Worm (Caenorhabditis elegans) whole organism, L2 larva: ENCODE data around the gene gon-1.
A peak's percentile ranks its signal among the peaks of the same experiment; 100 is the strongest.

ENCODE experiments used
- C34F6.9 ChIP-seq: fragments of 150-350 bp; optimal IDR thresholded peaks from 2 replicates; lab custom pipeline; 2014; ENCODE audit warnings: missing biosample characterization, missing genetic modification characterization
- F13H6.1 ChIP-seq: sonication (generic microtip); optimal IDR thresholded peaks from 2 replicates; lab custom pipeline; 2016; ENCODE audit warnings: missing genetic modification characterization, missing compliant biosample characterization
- Y55F3AM.14 ChIP-seq: fragments of 200-800 bp; sonication (Bioruptor generic); optimal IDR thresholded peaks from 2 replicates; lab custom pipeline; 2018; ENCODE audit warnings: mild to moderate bottlenecking, missing genetic modification characterization, missing compliant biosample characterization
- ZK546.5 ChIP-seq: sonication (generic microtip); optimal IDR thresholded peaks from 2 replicates; lab custom pipeline; 2017; ENCODE audit warnings: missing biosample characterization, missing genetic modification characterization
- aly-2 ChIP-seq: fragments of 150-350 bp; optimal IDR thresholded peaks from 2 replicates; lab custom pipeline; 2014; ENCODE audit warnings: missing biosample characterization, missing genetic modification characterization
- ama-1 ChIP-seq: fragments of 150-350 bp; optimal IDR thresholded peaks from 2 replicates; lab custom pipeline; 2018; ENCODE audit warnings: inconsistent platforms
- ceh-16 ChIP-seq: fragments of 150-350 bp; optimal IDR thresholded peaks from 2 replicates; lab custom pipeline; 2014; ENCODE audit warnings: missing biosample characterization, missing genetic modification characterization
- crh-2 ChIP-seq: sonication (generic microtip); optimal IDR thresholded peaks from 2 replicates; lab custom pipeline; 2017; ENCODE audit warnings: missing biosample characterization, missing genetic modification characterization
- dmd-4 ChIP-seq: sonication (generic microtip); optimal IDR thresholded peaks from 2 replicates; lab custom pipeline; 2017; ENCODE audit warnings: missing biosample characterization, missing genetic modification characterization
- egl-27 ChIP-seq: sonication (generic microtip); optimal IDR thresholded peaks from 3 replicates; lab custom pipeline; 2017; ENCODE audit warnings: missing biosample characterization, missing genetic modification reagents, missing genetic modification characterization
- elt-1 ChIP-seq: fragments of 150-350 bp; optimal IDR thresholded peaks from 2 replicates; lab custom pipeline; 2014; ENCODE audit warnings: missing biosample characterization, missing genetic modification characterization
- gmeb-1 ChIP-seq: fragments of 150-350 bp; optimal IDR thresholded peaks from 2 replicates; lab custom pipeline; 2014; ENCODE audit warnings: missing biosample characterization, missing genetic modification characterization
- lin-11 ChIP-seq: fragments of 150-350 bp; sonication (generic microtip); optimal IDR thresholded peaks from 2 replicates; lab custom pipeline; 2014; ENCODE audit warnings: missing biosample characterization, missing genetic modification characterization, inconsistent platforms, mixed read lengths
- lin-13 ChIP-seq: fragments of 150-350 bp; optimal IDR thresholded peaks from 2 replicates; lab custom pipeline; 2014; ENCODE audit warnings: missing biosample characterization, missing genetic modification reagents, missing genetic modification characterization
- lin-39 ChIP-seq: fragments of 150-350 bp; optimal IDR thresholded peaks from 2 replicates; lab custom pipeline; 2014; ENCODE audit warnings: missing biosample characterization, missing genetic modification reagents, missing genetic modification characterization
- lsy-2 ChIP-seq, 2 experiments: fragments of 150-350 bp in 1 of 2; sonication (generic microtip) in 1 of 2; optimal IDR thresholded peaks; 2 replicates each; lab custom pipeline; 2014 to 2017; ENCODE audit warnings: missing biosample characterization in 2 of 2, missing genetic modification characterization in 2 of 2
- mab-5 ChIP-seq: fragments of 150-350 bp; optimal IDR thresholded peaks from 2 replicates; lab custom pipeline; 2014; ENCODE audit warnings: missing biosample characterization, missing genetic modification characterization
- mbf-1 ChIP-seq: sonication (generic microtip); optimal IDR thresholded peaks from 2 replicates; lab custom pipeline; 2017; ENCODE audit warnings: missing biosample characterization, missing genetic modification characterization
- nhr-10 ChIP-seq: sonication (generic microtip); optimal IDR thresholded peaks from 2 replicates; lab custom pipeline; 2017; ENCODE audit warnings: missing biosample characterization, missing genetic modification characterization
- nhr-21 ChIP-seq: fragments of 150-350 bp; optimal IDR thresholded peaks from 2 replicates; lab custom pipeline; 2014; ENCODE audit warnings: missing biosample characterization, missing genetic modification characterization
- nhr-23 ChIP-seq: fragments of 150-350 bp; optimal IDR thresholded peaks from 2 replicates; lab custom pipeline; 2014; ENCODE audit warnings: missing biosample characterization, missing genetic modification reagents, missing genetic modification characterization
- nhr-237 ChIP-seq: fragments of 150-350 bp; optimal IDR thresholded peaks from 2 replicates; lab custom pipeline; 2014; ENCODE audit warnings: missing biosample characterization, missing genetic modification characterization
- nhr-25 ChIP-seq: fragments of 150-350 bp; sonication (generic microtip); optimal IDR thresholded peaks from 3 replicates; lab custom pipeline; 2014; ENCODE audit warnings: missing biosample characterization, missing genetic modification characterization
- nhr-77 ChIP-seq: fragments of 150-350 bp; optimal IDR thresholded peaks from 2 replicates; lab custom pipeline; 2014; ENCODE audit warnings: missing biosample characterization, missing genetic modification characterization
- skn-1 ChIP-seq: sonication (generic microtip); optimal IDR thresholded peaks from 2 replicates; lab custom pipeline; 2017; ENCODE audit warnings: missing biosample characterization, missing genetic modification characterization
- sma-3 ChIP-seq: sonication (generic microtip); optimal IDR thresholded peaks from 2 replicates; lab custom pipeline; 2016; ENCODE audit warnings: missing genetic modification reagents, missing genetic modification characterization, missing compliant biosample characterization
- unc-39 ChIP-seq: fragments of 150-350 bp; optimal IDR thresholded peaks from 2 replicates; lab custom pipeline; 2014; ENCODE audit warnings: missing biosample characterization, missing genetic modification characterization
- unc-55 ChIP-seq: fragments of 150-350 bp; sonication (generic microtip); optimal IDR thresholded peaks from 3 replicates; lab custom pipeline; 2014; ENCODE audit warnings: missing biosample characterization, missing genetic modification reagents, missing genetic modification characterization
- unc-62 ChIP-seq: fragments of 150-350 bp; optimal IDR thresholded peaks from 2 replicates; lab custom pipeline; 2014; ENCODE audit warnings: missing biosample characterization, missing genetic modification reagents, missing genetic modification characterization
- zag-1 ChIP-seq: fragments of 150-350 bp; optimal IDR thresholded peaks from 2 replicates; lab custom pipeline; 2014; ENCODE audit warnings: missing biosample characterization, missing genetic modification characterization

gon-1 gene

ce11 chrIV:9994895-9995394, 41.7 kb upstream of the gon-1 start, which contains the start of gene uba-1:
uba-1 (minus strand) TSS chrIV:9994945.
- no peak for TF ChIP-seq unc-62 (GFP tag; lab: Kevin White, UChicago)
- peak; percentile 67 for TF ChIP-seq nhr-25 (tag; lab: Kevin White, UChicago)
- TF ChIP-seq lin-13 (GFP tag; lab: Kevin White, UChicago): no peak
- TF ChIP-seq nhr-21 (tag; lab: Kevin White, UChicago): peak; percentile 28
- TF ChIP-seq C34F6.9 (tag; lab: Kevin White, UChicago): peak; percentile 55
- TF ChIP-seq elt-1: no peak
- peak; percentile 5 for TF ChIP-seq gmeb-1 (tag; lab: Kevin White, UChicago)
- no peak for TF ChIP-seq ZK546.5 (tag; lab: Kevin White, UChicago)
- TF ChIP-seq crh-2 (tag; lab: Kevin White, UChicago): peak; percentile 86
- TF ChIP-seq mab-5 (tag; lab: Kevin White, UChicago): peak; percentile 12
- peak; percentile 13 for TF ChIP-seq F13H6.1 (tag; lab: Kevin White, UChicago)
- peak; percentile 55 for TF ChIP-seq unc-55 (GFP tag; lab: Kevin White, UChicago)
- no peak for TF ChIP-seq mbf-1 (tag; lab: Kevin White, UChicago)
- TF ChIP-seq nhr-237 (tag; lab: Kevin White, UChicago): no peak
- no peak for TF ChIP-seq aly-2 (tag; lab: Kevin White, UChicago)
- no peak for TF ChIP-seq nhr-77
- peak; percentile 41 for TF ChIP-seq sma-3 (GFP tag; lab: Kevin White, UChicago)
- TF ChIP-seq lsy-2 (tag; optimal IDR thresholded peaks at IDR 0.05; lab: Kevin White, UChicago): peak in 1 of 2 experiments; percentile 50
- peak; percentile 55 for TF ChIP-seq ama-1 (lab: Kevin White, UChicago)
- TF ChIP-seq zag-1 (tag; lab: Kevin White, UChicago): no peak
- TF ChIP-seq dmd-4 (tag; lab: Kevin White, UChicago): no peak
- TF ChIP-seq lin-11: no peak
- peak; percentile 60 for TF ChIP-seq Y55F3AM.14 (GFP tag; lab: Kevin White, UChicago)

- no peak for TF ChIP-seq nhr-10 (tag; lab: Kevin White, UChicago)
- no peak for TF ChIP-seq nhr-23 (tag; lab: Kevin White, UChicago)
- TF ChIP-seq dmd-4 (tag; lab: Kevin White, UChicago): no peak
- no peak for TF ChIP-seq unc-39 (tag; lab: Kevin White, UChicago)
- TF ChIP-seq F13H6.1 (tag; lab: Kevin White, UChicago): no peak
- peak; percentile 20 for TF ChIP-seq crh-2 (tag; lab: Kevin White, UChicago)
- no peak for TF ChIP-seq aly-2 (tag; lab: Kevin White, UChicago)
- TF ChIP-seq skn-1 (tag; lab: Kevin White, UChicago): peak; percentile 70
- TF ChIP-seq lsy-2 (tag; optimal IDR thresholded peaks at IDR 0.05; lab: Kevin White, UChicago): no peak
- TF ChIP-seq ceh-16 (tag; lab: Kevin White, UChicago): no peak
- no peak for TF ChIP-seq lin-39 (tag; lab: Kevin White, UChicago)
- no peak for TF ChIP-seq egl-27 (tag; lab: Kevin White, UChicago)
- no peak for TF ChIP-seq unc-55 (GFP tag; lab: Kevin White, UChicago)
- no peak for TF ChIP-seq C34F6.9 (tag; lab: Kevin White, UChicago)
- TF ChIP-seq mbf-1 (tag; lab: Kevin White, UChicago): no peak
These were observed 40.3 kb upstream of the gon-1 start for ce11 chrIV:9993403-9994132.

DNA sequence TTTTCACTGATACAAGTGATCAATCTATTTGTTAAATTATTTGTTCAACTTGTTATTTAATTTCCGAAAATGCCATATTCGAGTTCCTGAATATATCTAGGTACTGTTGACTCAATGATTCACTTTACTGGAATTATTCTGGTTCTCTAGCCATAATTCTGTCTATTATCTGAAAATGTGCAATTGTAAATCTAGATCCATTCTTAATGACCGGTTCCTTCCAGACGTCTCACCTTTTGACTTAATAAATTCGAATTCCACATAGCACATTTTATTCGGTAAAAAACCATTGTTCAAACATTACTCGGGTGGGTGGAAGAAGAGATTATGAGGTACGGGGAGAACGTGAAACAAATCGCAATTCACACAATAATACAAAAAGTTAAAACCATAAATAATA, 36.2 kb upstream of the gon-1 start:
- TF ChIP-seq unc-55 (GFP tag; lab: Kevin White, UChicago) (no peak), crh-2 (tag; lab: Kevin White, UChicago) (peak; percentile 27), egl-27 (tag; lab: Kevin White, UChicago) (no peak)

ce11 chrIV:9982895-9983294, 29.7 kb upstream of the gon-1 start, which contains the start of gene mam-2:
mam-2 (plus strand) TSS chrIV:9983195.
- no peak for TF ChIP-seq unc-55 (GFP tag; lab: Kevin White, UChicago)
- TF ChIP-seq, all 48 proteins: peak for 0

- TF ChIP-seq unc-55 (GFP tag; lab: Kevin White, UChicago) (peak; percentile 41), zag-1 (tag; lab: Kevin White, UChicago) (no peak), C34F6.9 (tag; lab: Kevin White, UChicago) (peak; percentile 38)
These were observed 29.1 kb upstream of the gon-1 start, which contains the start of gene rrp-1 for ce11 chrIV:9982226-9982794. rrp-1 (minus strand) TSS chrIV:9982276.
